Worm (Caenorhabditis elegans): ENCODE results near the gene srx-47.

The srx-47 gene

ce11 chrV:9386143-9386542 lies 36.4 kb downstream of the srx-47 start, which contains the start of gene hum-2:
TSS of gene hum-2 (plus strand) at chrV:9386175.
- TF ChIP-seq nhr-25 (tag; optimal IDR thresholded peaks at IDR 0.05), result no peak

DNA sequence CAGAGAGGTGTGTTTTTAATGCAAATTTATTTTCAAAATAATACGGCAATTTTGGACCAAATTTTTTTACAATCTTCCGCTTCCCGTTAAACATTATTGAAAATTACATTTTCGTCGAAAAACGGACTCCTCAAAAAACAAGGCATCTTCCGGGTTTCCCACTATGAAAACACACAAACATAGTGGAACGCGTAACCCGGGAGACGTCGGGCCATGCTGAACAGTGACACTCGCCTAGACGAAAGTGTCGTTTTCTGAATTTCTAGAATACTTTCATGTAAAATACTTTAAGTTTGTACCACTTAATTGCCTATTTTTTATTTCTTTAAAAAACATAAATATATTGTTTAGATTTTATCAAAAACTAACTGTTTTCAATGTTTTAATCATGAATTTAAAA lies 42.2 kb downstream of the srx-47 start:
- TF ChIP-seq crh-2 (tag; optimal IDR thresholded peaks at IDR 0.05), result no peak
- TF ChIP-seq snpc-4 (tag; optimal IDR thresholded peaks at IDR 0.05), result peak; percentile 95
- no peak for TF ChIP-seq ceh-16 (tag; optimal IDR thresholded peaks at IDR 0.05)

- no peak for TF ChIP-seq mbf-1 (tag; optimal IDR thresholded peaks at IDR 0.05)
- peak; percentile 35 for TF ChIP-seq nhr-25 (tag; optimal IDR thresholded peaks at IDR 0.05)
Measured at ce11 chrV:9394938-9395639, 45.3 kb downstream of the srx-47 start.

ce11 chrV:9399886-9400373 lies 50.1 kb downstream of the srx-47 start, which contains the start of gene trpp-4:
TSS of gene trpp-4 (plus strand) at chrV:9400327.
- TF ChIP-seq peb-1 (tag; optimal IDR thresholded peaks at IDR 0.05) (no peak), Y55F3AM.14 (GFP tag; optimal IDR thresholded peaks at IDR 0.05) (no peak), blmp-1 (tag; optimal IDR thresholded peaks at IDR 0.05; ENCODE audit: insufficient read depth) (peak; percentile 63), C34F6.9 (tag; optimal IDR thresholded peaks at IDR 0.05) (peak; percentile 12), unc-55 (GFP tag; optimal IDR thresholded peaks at IDR 0.05) (no peak)

Data from whole organism, L2 larva.